Worm (Caenorhabditis elegans): ENCODE data around the gene hsp-90.

ce11 chrV:14728754-14729153 lies 44.0 kb downstream of the hsp-90 start, which contains the start of gene Y50E8A.2:
- TF ChIP-seq lsy-2 (tag; optimal IDR thresholded peaks at IDR 0.05) (no peak), nhr-129 (tag; optimal IDR thresholded peaks at IDR 0.05) (no peak), ztf-11 (tag; optimal IDR thresholded peaks at IDR 0.05) (no peak), nhr-12 (tag; optimal IDR thresholded peaks at IDR 0.05) (no peak), snpc-4 (tag; optimal IDR thresholded peaks at IDR 0.05) (no peak), mdl-1 (tag; optimal IDR thresholded peaks at IDR 0.05) (no peak), egl-27 (tag; optimal IDR thresholded peaks at IDR 0.05) (no peak)

Measured in whole organism, L2 larva.